Fruit fly (Drosophila melanogaster): ENCODE measurements around the gene CG14294.

The CG14294 gene

DNA sequence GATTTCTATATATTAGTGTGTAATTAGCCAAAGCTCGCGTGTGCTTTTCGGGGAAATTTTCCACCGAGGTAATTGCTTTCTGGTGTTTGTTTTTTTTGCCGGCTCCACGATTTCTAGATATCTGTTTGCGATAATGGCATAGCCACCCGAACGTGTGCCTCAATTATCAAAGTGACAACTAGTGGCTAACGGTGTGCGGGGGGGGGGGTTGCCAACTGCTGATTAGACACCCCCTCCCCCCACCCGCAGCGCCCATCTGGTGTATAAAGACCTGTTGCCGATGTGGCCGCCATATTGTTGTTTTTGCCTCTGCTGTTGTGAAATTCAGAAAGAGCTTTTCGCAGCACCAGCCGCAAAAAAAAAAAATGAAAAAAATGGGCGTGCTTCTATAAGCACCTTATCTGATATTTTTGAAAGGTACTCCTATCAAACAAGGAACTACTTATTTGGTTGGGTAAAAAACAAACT lies 16.8 kb upstream of the CG14294 start (continued):
- TF ChIP-seq CG7556 (GFP tag; optimal IDR thresholded peaks at IDR 0.05) (peak; percentile 4), NFAT (GFP tag; IDR thresholded peaks at IDR 0.05) (peak; percentile 84), Rx (GFP tag; IDR thresholded peaks at IDR 0.05) (no peak), lilli (GFP tag; optimal IDR thresholded peaks at IDR 0.05) (peak; percentile 28), CG8290 (GFP tag; optimal IDR thresholded peaks at IDR 0.05) (no peak), CG8290 (tag; optimal IDR thresholded peaks at IDR 0.05) (peak in 1 of 2 experiments; percentile 51), CG18764 (GFP tag; optimal IDR thresholded peaks at IDR 0.05) (no peak), Dip2 (GFP tag; IDR thresholded peaks at IDR 0.05) (no peak), luna (GFP tag; optimal IDR thresholded peaks at IDR 0.05) (peak; percentile 11), Six4 (GFP tag; optimal IDR thresholded peaks at IDR 0.05) (no peak), CG7963 (GFP tag; IDR thresholded peaks at IDR 0.05; ENCODE audit: partially characterized antibody) (no peak), Dek (tag; optimal IDR thresholded peaks at IDR 0.05) (peak; percentile 19), Taf1 (GFP tag; IDR thresholded peaks at IDR 0.05) (no peak), sob (GFP tag; IDR thresholded peaks at IDR 0.05) (0 out of 2 replicates have a peak, but pooled peaks have one; percentile 13), wdn (GFP tag; IDR thresholded peaks at IDR 0.05) (peak; percentile 30; the same call in 1 of the 2 replicates), Drgx (GFP tag; IDR thresholded peaks at IDR 0.05) (peak; percentile 29; the same call in 1 of the 2 replicates), sqz (GFP tag; optimal IDR thresholded peaks at IDR 0.05) (peak; percentile 66), grn (GFP tag; optimal IDR thresholded peaks at IDR 0.05) (peak; percentile 93), tx (GFP tag; optimal IDR thresholded peaks at IDR 0.05) (peak; percentile 12), dm (GFP tag; optimal IDR thresholded peaks at IDR 0.05) (no peak), CHES-1-like (GFP tag; optimal IDR thresholded peaks at IDR 0.05) (peak; percentile 51), CG8478 (optimal IDR thresholded peaks at IDR 0.05) (no peak), CG10543 (GFP tag; optimal IDR thresholded peaks at IDR 0.05) (peak; percentile 93), da (GFP tag; optimal IDR thresholded peaks at IDR 0.05) (peak; percentile 63), jumu (GFP tag; optimal IDR thresholded peaks at IDR 0.05) (no peak), cwo (GFP tag; optimal IDR thresholded peaks at IDR 0.05) (peak; percentile 91), Fer1 (GFP tag; optimal IDR thresholded peaks at IDR 0.05) (peak; percentile 53), Pdp1 (GFP tag; optimal IDR thresholded peaks at IDR 0.05) (peak in 1 of 2 experiments; percentile 74), dmrt11E (tag; optimal IDR thresholded peaks at IDR 0.05) (no peak), Vsx1 (GFP tag; optimal IDR thresholded peaks at IDR 0.05) (peak; percentile 96), CG11456 (GFP tag; IDR thresholded peaks at IDR 0.05) (no peak), CG9727 (GFP tag; optimal IDR thresholded peaks at IDR 0.05) (peak; percentile 49), Nf-YC (tag; optimal IDR thresholded peaks at IDR 0.05) (peak; percentile 43), CrebB (tag; optimal IDR thresholded peaks at IDR 0.05) (peak; percentile 45), crol (GFP tag; IDR thresholded peaks at IDR 0.05) (peak; percentile 98), dpn (GFP tag; optimal IDR thresholded peaks at IDR 0.05) (peak in 1 of 2 experiments; percentile 1), crp (GFP tag; optimal IDR thresholded peaks at IDR 0.05) (peak in 1 of 2 experiments; percentile 39), CG5245 (GFP tag; optimal IDR thresholded peaks at IDR 0.05) (no peak), CG14441 (GFP tag; IDR thresholded peaks at IDR 0.05) (peak; percentile 25; the same call in 1 of the 2 replicates), H15 (GFP tag; IDR thresholded peaks at IDR 0.05) (no peak), CG32532 (GFP tag; IDR thresholded peaks at IDR 0.05) (0 out of 2 replicates have a peak, but pooled peaks have one; percentile 37), B-H2 (GFP tag; optimal IDR thresholded peaks at IDR 0.05) (peak; percentile 39), GATAe (GFP tag; conservative IDR thresholded peaks at IDR 0.05) (peak; percentile 98), Hand (GFP tag; optimal IDR thresholded peaks at IDR 0.05) (peak; percentile 5), CG6683 (GFP tag; optimal IDR thresholded peaks at IDR 0.05) (no peak), CkIIα-i1 (GFP tag; IDR thresholded peaks at IDR 0.05) (no peak), CG13894 (tag; optimal IDR thresholded peaks at IDR 0.05) (peak; percentile 7), lab (GFP tag; optimal IDR thresholded peaks at IDR 0.05) (peak; percentile 73), Deaf1 (tag; optimal IDR thresholded peaks at IDR 0.05) (peak; percentile 46), Hr51 (GFP tag; optimal IDR thresholded peaks at IDR 0.05) (peak in 1 of 2 experiments; percentile 11), CG13296 (GFP tag; optimal IDR thresholded peaks at IDR 0.05) (peak; percentile 24)

Data from whole organism, embryonic.